Worm (Caenorhabditis elegans) whole organism, L1 larva: ENCODE results near the gene F58B4.6.

Source experiments
- C04F5.9 ChIP-seq: sonication (generic microtip); optimal IDR thresholded peaks from 2 replicates; lab custom pipeline; 2016; ENCODE audit warnings: missing genetic modification characterization, missing compliant biosample characterization
- C34B4.2 ChIP-seq: sonication (generic microtip); optimal IDR thresholded peaks from 2 replicates; lab custom pipeline; 2017; ENCODE audit warnings: mild to moderate bottlenecking, missing genetic modification characterization, missing compliant biosample characterization
- aha-1 ChIP-seq: fragments of 150-350 bp; optimal IDR thresholded peaks from 2 replicates; lab custom pipeline; 2014; ENCODE audit warnings: missing biosample characterization, missing genetic modification characterization
- aly-2 ChIP-seq: fragments of 150-350 bp; optimal IDR thresholded peaks from 2 replicates; lab custom pipeline; 2014; ENCODE audit warnings: missing biosample characterization, missing genetic modification characterization
- ama-1 ChIP-seq: fragments of 150-350 bp; optimal IDR thresholded peaks from 2 replicates; lab custom pipeline; 2014
- ceh-63 ChIP-seq: fragments of 200-800 bp; sonication (Bioruptor generic); optimal IDR thresholded peaks from 2 replicates; lab custom pipeline; 2018; ENCODE audit warnings: mild to moderate bottlenecking, missing genetic modification characterization, missing compliant biosample characterization
- ceh-88 ChIP-seq: fragments of 200-800 bp; sonication (Bioruptor generic); IDR thresholded peaks from 2 replicates; pipeline ENCODE4 v1.3.6; 2022; ENCODE audit warnings: missing genetic modification characterization, missing compliant biosample characterization
- dpl-1 ChIP-seq, 3 experiments: fragments of 150-350 bp in 2 of 3; sonication (generic microtip) in 1 of 3; optimal IDR thresholded peaks; 2 replicates each; lab custom pipeline; 2014 to 2017; ENCODE audit warnings: missing biosample characterization in 3 of 3, missing genetic modification characterization in 3 of 3, missing genetic modification reagents in 3 of 3
- dsc-1 ChIP-seq: sonication (generic microtip); optimal IDR thresholded peaks from 2 replicates; lab custom pipeline; 2016; ENCODE audit warnings: mild to moderate bottlenecking, missing genetic modification characterization, missing compliant biosample characterization
- egl-27 ChIP-seq, 2 experiments: fragments of 150-350 bp in 1 of 2; sonication (generic microtip); optimal IDR thresholded peaks; 3 replicates each; lab custom pipeline; 2017 to 2018; ENCODE audit warnings: missing biosample characterization in 2 of 2, missing genetic modification characterization in 2 of 2, missing genetic modification reagents in 2 of 2
- elt-2 ChIP-seq: sonication (generic microtip); optimal IDR thresholded peaks from 2 replicates; lab custom pipeline; 2016; ENCODE audit warnings: missing genetic modification characterization, mild to moderate bottlenecking, inconsistent platforms, missing compliant biosample characterization, missing genetic modification reagents
- fkh-4 ChIP-seq: sonication (generic microtip); optimal IDR thresholded peaks from 2 replicates; lab custom pipeline; 2016; ENCODE audit warnings: missing compliant biosample characterization, missing genetic modification characterization, borderline replicate concordance
- fkh-8 ChIP-seq: sonication (generic microtip); optimal IDR thresholded peaks from 2 replicates; lab custom pipeline; 2016; ENCODE audit warnings: mild to moderate bottlenecking, missing genetic modification characterization, missing compliant biosample characterization
- fos-1 ChIP-seq: fragments of 150-350 bp; optimal IDR thresholded peaks from 2 replicates; lab custom pipeline; 2014; ENCODE audit warnings: missing biosample characterization, missing genetic modification characterization
- grh-1 ChIP-seq: fragments of 200-800 bp; sonication (Bioruptor generic); IDR thresholded peaks from 2 replicates; pipeline ENCODE4 v1.3.6; 2022; ENCODE audit warnings: missing genetic modification reagents, missing genetic modification characterization, missing compliant biosample characterization
- hpl-2 ChIP-seq: fragments of 150-350 bp; optimal IDR thresholded peaks from 2 replicates; lab custom pipeline; 2014; ENCODE audit warnings: missing biosample characterization, missing genetic modification reagents, missing genetic modification characterization
- irx-1 ChIP-seq: sonication (generic microtip); optimal IDR thresholded peaks from 2 replicates; lab custom pipeline; 2016; ENCODE audit warnings: missing genetic modification characterization, missing compliant biosample characterization
- isw-1 ChIP-seq: fragments of 200-800 bp; sonication (Bioruptor generic); IDR thresholded peaks from 2 replicates; pipeline ENCODE4 v1.3.6; 2022; ENCODE audit warnings: missing genetic modification characterization, missing compliant biosample characterization
- lin-14 ChIP-seq: fragments of 200-800 bp; sonication (Bioruptor generic); optimal IDR thresholded peaks from 2 replicates; lab custom pipeline; 2018; ENCODE audit warnings: mild to moderate bottlenecking, missing genetic modification characterization, moderate library complexity, missing compliant biosample characterization
- lin-35 ChIP-seq, 2 experiments: fragments of 150-350 bp; optimal IDR thresholded peaks; 2 replicates each; lab custom pipeline; 2014; ENCODE audit warnings: missing biosample characterization in 2 of 2, missing genetic modification characterization in 2 of 2, missing genetic modification reagents in 2 of 2
- lin-39 ChIP-seq: fragments of 150-350 bp; optimal IDR thresholded peaks from 2 replicates; lab custom pipeline; 2014; ENCODE audit warnings: missing biosample characterization, missing genetic modification reagents, missing genetic modification characterization
- lir-3 ChIP-seq: sonication (generic microtip); optimal IDR thresholded peaks from 2 replicates; lab custom pipeline; 2016; ENCODE audit warnings: mild to moderate bottlenecking, missing genetic modification characterization, moderate library complexity, missing compliant biosample characterization; ENCODE audit not compliant: poor library complexity
- lsy-2 ChIP-seq, 2 experiments: fragments of 150-350 bp; optimal IDR thresholded peaks; 2 replicates each; lab custom pipeline; 2014; ENCODE audit warnings: missing biosample characterization in 2 of 2, missing genetic modification characterization in 2 of 2
- mab-9 ChIP-seq: fragments of 200-800 bp; sonication (Bioruptor generic); IDR thresholded peaks from 2 replicates; pipeline ENCODE4 v1.3.6; 2022; ENCODE audit warnings: missing genetic modification reagents, missing genetic modification characterization, missing compliant biosample characterization
- mdl-1 ChIP-seq, 2 experiments: fragments of 150-350 bp; optimal IDR thresholded peaks; 2 replicates each; lab custom pipeline; 2014 to 2017; ENCODE audit warnings: missing biosample characterization in 2 of 2, missing genetic modification characterization in 2 of 2, inconsistent platforms in 1 of 2
- mef-2 ChIP-seq: fragments of 150-350 bp; optimal IDR thresholded peaks from 2 replicates; lab custom pipeline; 2014; ENCODE audit warnings: missing biosample characterization, missing genetic modification characterization
- mep-1 ChIP-seq: fragments of 150-350 bp; optimal IDR thresholded peaks from 2 replicates; lab custom pipeline; 2014; ENCODE audit warnings: missing biosample characterization, missing genetic modification characterization
- nhr-11 ChIP-seq: fragments of 150-350 bp; optimal IDR thresholded peaks from 2 replicates; lab custom pipeline; 2014; ENCODE audit warnings: missing biosample characterization, missing genetic modification characterization
- nhr-12 ChIP-seq: sonication (generic microtip); optimal IDR thresholded peaks from 2 replicates; lab custom pipeline; 2017; ENCODE audit warnings: missing biosample characterization, missing genetic modification characterization
- nhr-19 ChIP-seq: fragments of 200-800 bp; sonication (Bioruptor generic); conservative IDR thresholded peaks from 2 replicates; pipeline ENCODE4 v1.3.6; 2022; ENCODE audit warnings: missing genetic modification characterization, missing compliant biosample characterization
- nhr-20 ChIP-seq: sonication (generic microtip); optimal IDR thresholded peaks from 2 replicates; lab custom pipeline; 2016; ENCODE audit warnings: mild to moderate bottlenecking, missing genetic modification characterization, missing compliant biosample characterization
- nhr-237 ChIP-seq: fragments of 150-350 bp; optimal IDR thresholded peaks from 2 replicates; lab custom pipeline; 2014; ENCODE audit warnings: missing biosample characterization, missing genetic modification characterization
- nhr-47 ChIP-seq: sonication (generic microtip); optimal IDR thresholded peaks from 2 replicates; lab custom pipeline; 2016; ENCODE audit warnings: mild to moderate bottlenecking, missing genetic modification characterization, moderate library complexity, missing compliant biosample characterization
- nhr-76 ChIP-seq: sonication (generic microtip); optimal IDR thresholded peaks from 2 replicates; lab custom pipeline; 2017; ENCODE audit warnings: missing biosample characterization, missing genetic modification characterization
- nhr-77 ChIP-seq: fragments of 150-350 bp; optimal IDR thresholded peaks from 2 replicates; lab custom pipeline; 2014; ENCODE audit warnings: missing biosample characterization, missing genetic modification characterization
- nhr-84 ChIP-seq: sonication (generic microtip); optimal IDR thresholded peaks from 2 replicates; lab custom pipeline; 2017; ENCODE audit warnings: missing biosample characterization, missing genetic modification characterization
- nhr-85 ChIP-seq: sonication (generic microtip); peaks from one replicate; lab custom pipeline; 2016; ENCODE audit warnings: missing genetic modification characterization, inconsistent platforms, missing compliant biosample characterization
- nhr-90 ChIP-seq: sonication (generic microtip); optimal IDR thresholded peaks from 2 replicates; lab custom pipeline; 2016; ENCODE audit warnings: mild to moderate bottlenecking, missing genetic modification characterization, missing compliant biosample characterization; ENCODE audit not compliant: poor library complexity
- rnt-1 ChIP-seq: sonication (generic microtip); optimal IDR thresholded peaks from 2 replicates; lab custom pipeline; 2016; ENCODE audit warnings: mild to moderate bottlenecking, missing genetic modification characterization, moderate library complexity, missing compliant biosample characterization
- snpc-4 ChIP-seq: fragments of 150-350 bp; optimal IDR thresholded peaks from 2 replicates; lab custom pipeline; 2014; ENCODE audit warnings: missing biosample characterization, missing genetic modification characterization
- snu-23 ChIP-seq: sonication (generic microtip); optimal IDR thresholded peaks from 2 replicates; lab custom pipeline; 2016; ENCODE audit warnings: missing genetic modification characterization, missing compliant biosample characterization
- sptf-1 ChIP-seq: fragments of 150-350 bp; optimal IDR thresholded peaks from 2 replicates; lab custom pipeline; 2014; ENCODE audit warnings: missing biosample characterization, missing genetic modification characterization
- sup-37 ChIP-seq: fragments of 200-800 bp; sonication (Bioruptor generic); optimal IDR thresholded peaks from 2 replicates; lab custom pipeline; 2018; ENCODE audit warnings: mild to moderate bottlenecking, missing genetic modification characterization, missing compliant biosample characterization
- swsn-7 ChIP-seq: sonication (generic microtip); optimal IDR thresholded peaks from 2 replicates; lab custom pipeline; 2016; ENCODE audit warnings: missing genetic modification characterization, missing compliant biosample characterization
- tbx-2 ChIP-seq: sonication (generic microtip); optimal IDR thresholded peaks from 2 replicates; lab custom pipeline; 2016; ENCODE audit warnings: missing genetic modification characterization, missing compliant biosample characterization
- tlp-1 ChIP-seq: fragments of 150-350 bp; optimal IDR thresholded peaks from 2 replicates; lab custom pipeline; 2014; ENCODE audit warnings: missing biosample characterization, missing genetic modification characterization
- unc-130 ChIP-seq: fragments of 150-350 bp; optimal IDR thresholded peaks from 2 replicates; lab custom pipeline; 2017; ENCODE audit warnings: missing biosample characterization, missing genetic modification characterization, inconsistent platforms
- unc-30 ChIP-seq: sonication (generic microtip); optimal IDR thresholded peaks from 2 replicates; lab custom pipeline; 2017; ENCODE audit warnings: missing biosample characterization, missing genetic modification characterization
- unc-62 ChIP-seq: fragments of 150-350 bp; optimal IDR thresholded peaks from 2 replicates; lab custom pipeline; 2014; ENCODE audit warnings: missing biosample characterization, missing genetic modification reagents, missing genetic modification characterization
- unc-86 ChIP-seq: sonication (generic microtip); optimal IDR thresholded peaks from 2 replicates; lab custom pipeline; 2016; ENCODE audit warnings: missing genetic modification characterization, missing compliant biosample characterization
- unc-98 ChIP-seq: fragments of 200-800 bp; sonication (Bioruptor generic); IDR thresholded peaks from 2 replicates; pipeline ENCODE4 v1.3.6; 2022; ENCODE audit warnings: missing genetic modification characterization, missing compliant biosample characterization
- xbp-1 ChIP-seq: sonication (generic microtip); optimal IDR thresholded peaks from 2 replicates; lab custom pipeline; 2016; ENCODE audit warnings: missing genetic modification characterization, missing compliant biosample characterization
- zag-1 ChIP-seq: fragments of 150-350 bp; optimal IDR thresholded peaks from 2 replicates; lab custom pipeline; 2014; ENCODE audit warnings: missing biosample characterization, missing genetic modification characterization
- ztf-11 ChIP-seq, 2 experiments: sonication (generic microtip); optimal IDR thresholded peaks; 2 replicates each; lab custom pipeline; 2016 to 2017; ENCODE audit warnings: missing genetic modification characterization in 2 of 2, missing biosample characterization in 1 of 2, missing compliant biosample characterization in 1 of 2
- ztf-4 ChIP-seq: fragments of 150-350 bp; optimal IDR thresholded peaks from 2 replicates; lab custom pipeline; 2014; ENCODE audit warnings: missing biosample characterization, missing genetic modification characterization

Gene F58B4.6

ce11 chrV:10940571-10940991 lies 15.8 kb downstream of the F58B4.6 start (continued):
- TF ChIP-seq nhr-77 (tag; lab: Kevin White, UChicago): peak; percentile 79
- TF ChIP-seq rnt-1: peak; percentile 60
- TF ChIP-seq swsn-7 (tag; lab: Kevin White, UChicago): peak; percentile 41
- peak; percentile 73 for TF ChIP-seq nhr-20 (tag; lab: Kevin White, UChicago)
- TF ChIP-seq lin-39 (tag; lab: Kevin White, UChicago): no peak
- no peak for TF ChIP-seq irx-1
- TF ChIP-seq nhr-76 (tag; lab: Kevin White, UChicago): no peak
- TF ChIP-seq unc-98 (GFP tag; lab: Robert Waterston, UW): no peak
- TF ChIP-seq dsc-1 (tag; lab: Kevin White, UChicago): peak; percentile 11
- TF ChIP-seq nhr-47: peak; percentile 57
- TF ChIP-seq ceh-88 (GFP tag; lab: Robert Waterston, UW): no peak
- peak in 1 of 2 experiments; percentile 53 for TF ChIP-seq mdl-1 (tag; optimal IDR thresholded peaks at IDR 0.05; lab: Kevin White, UChicago)
- peak; percentile 16 for TF ChIP-seq ztf-4 (tag; lab: Kevin White, UChicago)
- TF ChIP-seq egl-27 (tag; optimal IDR thresholded peaks at IDR 0.05; lab: Kevin White, UChicago): no peak
- no peak for TF ChIP-seq unc-130 (tag; lab: Kevin White, UChicago)
- TF ChIP-seq nhr-90: peak; percentile 50
- TF ChIP-seq lsy-2 (tag; optimal IDR thresholded peaks at IDR 0.05; lab: Kevin White, UChicago): peak; percentile 53 to 70
- peak; percentile 23 for TF ChIP-seq ama-1 (lab: Kevin White, UChicago)
- TF ChIP-seq nhr-237 (tag; lab: Kevin White, UChicago): no peak
- TF ChIP-seq lin-14 (GFP tag; lab: Kevin White, UChicago): peak; percentile 85
- TF ChIP-seq nhr-84 (tag; lab: Kevin White, UChicago): no peak
- no peak for TF ChIP-seq isw-1 (GFP tag; lab: Robert Waterston, UW)
- TF ChIP-seq dpl-1 (GFP tag; optimal IDR thresholded peaks at IDR 0.05; lab: Kevin White, UChicago): peak; percentile 4 to 32 (median 30)
- TF ChIP-seq zag-1: no peak
- no peak for TF ChIP-seq unc-30
- TF ChIP-seq aly-2: peak; percentile 6
- TF ChIP-seq mab-9 (GFP tag; lab: Robert Waterston, UW): no peak
- TF ChIP-seq mef-2 (tag; lab: Kevin White, UChicago): no peak
- TF ChIP-seq fkh-4 (tag; lab: Kevin White, UChicago): no peak
- no peak for TF ChIP-seq unc-86 (tag; lab: Kevin White, UChicago)
- TF ChIP-seq ztf-11 (tag; optimal IDR thresholded peaks at IDR 0.05; lab: Kevin White, UChicago): no peak
- TF ChIP-seq C34B4.2 (tag; lab: Kevin White, UChicago): no peak
- peak; percentile 24 for TF ChIP-seq tbx-2
- TF ChIP-seq C04F5.9 (tag; lab: Kevin White, UChicago): no peak
- TF ChIP-seq lir-3 (tag; lab: Kevin White, UChicago): no peak
- TF ChIP-seq xbp-1 (tag; lab: Kevin White, UChicago): peak; percentile 24
- TF ChIP-seq fos-1 (tag; lab: Kevin White, UChicago): peak; percentile 62
- TF ChIP-seq mep-1 (tag; lab: Kevin White, UChicago): peak; percentile 79
- peak; percentile 64 for TF ChIP-seq hpl-2
- peak; percentile 87 for TF ChIP-seq nhr-85 (tag; lab: Kevin White, UChicago)
- no peak for TF ChIP-seq ceh-63
- no peak for TF ChIP-seq grh-1 (GFP tag; lab: Robert Waterston, UW)
- no peak for TF ChIP-seq snpc-4 (tag; lab: Kevin White, UChicago)
- no peak for TF ChIP-seq nhr-11 (tag; lab: Kevin White, UChicago)
- TF ChIP-seq nhr-12 (tag; lab: Kevin White, UChicago): no peak
- TF ChIP-seq sptf-1 (tag; lab: Kevin White, UChicago): no peak
- peak; percentile 7 for TF ChIP-seq fkh-8 (tag; lab: Kevin White, UChicago)
- TF ChIP-seq lin-35 (GFP tag; optimal IDR thresholded peaks at IDR 0.05; lab: Kevin White, UChicago): peak; percentile 43 to 61
- TF ChIP-seq elt-2 (tag; lab: Kevin White, UChicago): peak; percentile 95
- no peak for TF ChIP-seq sup-37
- peak; percentile 78 for TF ChIP-seq snu-23
- TF ChIP-seq tlp-1: no peak
- no peak for TF ChIP-seq unc-62 (GFP tag; lab: Kevin White, UChicago)
- no peak for TF ChIP-seq aha-1
- TF ChIP-seq nhr-19 (GFP tag; lab: Robert Waterston, UW): peak; percentile 66
